Worm (Caenorhabditis elegans): Measurements from ENCODE around the gene str-156.

str-156 gene

DNA sequence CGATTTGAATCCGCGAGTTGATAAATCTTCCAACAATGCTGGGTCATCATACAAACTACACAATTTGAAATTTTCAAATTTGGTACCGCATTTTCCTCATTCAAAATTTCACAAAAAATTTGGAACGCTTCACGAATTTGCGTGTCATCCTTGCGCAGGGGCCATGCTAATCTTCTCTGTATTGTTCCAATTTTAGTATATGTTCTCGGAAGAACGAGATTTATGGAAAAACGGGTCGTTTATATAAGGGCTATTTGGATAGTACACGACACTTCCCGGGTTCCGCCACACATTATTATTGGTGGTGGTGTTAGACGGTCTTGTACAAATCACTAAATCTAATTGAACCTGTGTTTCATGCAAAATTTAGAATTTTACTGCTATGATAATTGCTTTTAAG is 27.8 kb upstream of the str-156 start:
- TF ChIP-seq lin-15B (tag; optimal IDR thresholded peaks at IDR 0.05) (no peak), ceh-16 (tag; optimal IDR thresholded peaks at IDR 0.05) (no peak), hmg-11 (tag; optimal IDR thresholded peaks at IDR 0.05) (no peak), nhr-43 (tag; optimal IDR thresholded peaks at IDR 0.05; ENCODE audit: poor library complexity, severe bottlenecking) (no peak), nhr-237 (tag; optimal IDR thresholded peaks at IDR 0.05) (no peak), unc-39 (tag; optimal IDR thresholded peaks at IDR 0.05) (no peak), ceh-82 (tag; optimal IDR thresholded peaks at IDR 0.05) (no peak), egl-27 (tag; optimal IDR thresholded peaks at IDR 0.05) (no peak), pqm-1 (tag; optimal IDR thresholded peaks at IDR 0.05) (no peak), skn-1 (tag; optimal IDR thresholded peaks at IDR 0.05) (no peak), fkh-10 (GFP tag; optimal IDR thresholded peaks at IDR 0.05) (no peak), nhr-12 (tag; optimal IDR thresholded peaks at IDR 0.05) (no peak), ama-1 (optimal IDR thresholded peaks at IDR 0.05) (no peak), ZK546.5 (tag; optimal IDR thresholded peaks at IDR 0.05) (no peak), tbx-2 (tag; optimal IDR thresholded peaks at IDR 0.05) (no peak), ztf-4 (tag; optimal IDR thresholded peaks at IDR 0.05) (no peak), sea-2 (GFP tag; optimal IDR thresholded peaks at IDR 0.05) (no peak), snpc-4 (tag; optimal IDR thresholded peaks at IDR 0.05) (no peak), R02D3.7 (tag; optimal IDR thresholded peaks at IDR 0.05) (no peak), fos-1 (tag; optimal IDR thresholded peaks at IDR 0.05) (no peak)

DNA sequence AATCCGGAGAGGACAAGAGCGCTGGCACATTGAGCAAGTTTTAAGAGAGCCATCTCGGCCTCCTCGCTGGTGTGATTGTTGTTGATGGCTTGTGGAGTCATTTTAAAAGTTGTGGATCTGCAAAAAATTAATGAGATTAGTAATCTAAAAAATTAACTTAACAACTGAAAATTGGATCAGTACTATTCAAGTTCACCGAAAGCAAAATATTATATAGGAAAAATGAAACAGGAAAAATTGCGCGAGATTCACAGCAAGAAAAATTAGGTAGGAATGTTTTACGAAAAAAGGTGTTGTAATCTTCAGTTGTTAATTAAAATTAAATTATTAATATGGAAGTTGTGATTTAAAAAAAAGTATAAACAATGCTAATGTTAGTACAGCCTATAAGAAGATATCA is 25.9 kb upstream of the str-156 start, which contains the start of gene T08B6.1:
Gene T08B6.1 (minus strand): TSS at position 101 of the 400 bp plus-strand sequence.
- TF ChIP-seq jun-1 (tag; optimal IDR thresholded peaks at IDR 0.05) (no peak), sea-2 (GFP tag; optimal IDR thresholded peaks at IDR 0.05) (no peak)

DNA sequence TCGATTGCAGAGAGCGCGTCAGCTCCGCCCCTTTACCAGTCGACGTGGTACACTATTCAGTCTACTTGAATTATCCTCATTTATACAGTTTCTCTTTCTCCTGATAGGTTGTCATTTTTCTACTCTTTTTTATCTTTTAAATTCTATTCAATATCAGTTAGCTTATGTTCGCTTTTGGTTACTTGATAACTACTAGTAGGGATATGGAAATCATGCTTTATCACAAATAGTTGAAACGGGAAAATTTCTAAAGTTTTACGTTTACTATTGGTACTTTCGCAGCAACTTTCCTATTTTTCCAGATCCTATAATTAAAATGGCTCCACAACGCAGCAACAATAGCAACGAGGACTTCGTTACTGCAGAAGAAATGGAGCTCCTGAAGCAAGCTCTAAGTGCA is 23.6 kb upstream of the str-156 start, which contains the start of gene sgnh-1:
Gene sgnh-1 (plus strand): TSS at position 301 of the 400 bp plus-strand sequence.
- TF ChIP-seq skn-1 (tag; optimal IDR thresholded peaks at IDR 0.05) (no peak), nhr-28 (tag; optimal IDR thresholded peaks at IDR 0.05) (no peak), tbx-2 (tag; optimal IDR thresholded peaks at IDR 0.05) (no peak), fos-1 (tag; optimal IDR thresholded peaks at IDR 0.05) (no peak), nhr-43 (tag; optimal IDR thresholded peaks at IDR 0.05; ENCODE audit: poor library complexity, severe bottlenecking) (no peak), ama-1 (optimal IDR thresholded peaks at IDR 0.05) (no peak), ceh-16 (tag; optimal IDR thresholded peaks at IDR 0.05) (no peak), egl-27 (tag; optimal IDR thresholded peaks at IDR 0.05) (no peak), lin-39 (tag; optimal IDR thresholded peaks at IDR 0.05) (no peak), ceh-82 (tag; optimal IDR thresholded peaks at IDR 0.05) (no peak), nhr-12 (tag; optimal IDR thresholded peaks at IDR 0.05) (no peak), ZK546.5 (tag; optimal IDR thresholded peaks at IDR 0.05) (no peak), snpc-4 (tag; optimal IDR thresholded peaks at IDR 0.05) (no peak), pha-4 (tag; optimal IDR thresholded peaks at IDR 0.05) (no peak), elt-2 (tag; optimal IDR thresholded peaks at IDR 0.05) (no peak), daf-12 (tag; optimal IDR thresholded peaks at IDR 0.05) (no peak)

DNA sequence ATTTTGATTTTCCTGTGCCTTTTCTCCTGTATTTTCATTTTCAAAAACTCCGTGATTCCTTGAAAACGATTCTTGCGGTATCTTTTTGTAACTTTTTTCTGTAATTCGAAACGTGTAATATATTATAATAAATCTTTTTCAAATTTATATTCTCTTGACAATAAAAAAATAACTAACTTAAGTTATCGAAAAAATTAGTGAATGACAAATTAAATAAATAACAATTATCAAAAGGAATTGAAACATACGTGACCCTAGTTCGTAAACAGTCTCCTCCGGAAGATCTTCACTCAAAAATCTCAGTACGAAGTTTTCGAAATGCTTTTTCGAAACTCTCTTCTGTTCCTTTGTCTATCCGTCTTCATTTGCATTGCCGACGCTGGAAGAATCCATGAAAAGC is 22.6 kb upstream of the str-156 start, which contains the start of gene T08B6.9:
Gene T08B6.9 (plus strand): TSS at position 301 of the 400 bp plus-strand sequence.
- no peak for TF ChIP-seq fkh-10 (GFP tag; optimal IDR thresholded peaks at IDR 0.05)
- no peak for TF ChIP-seq zag-1 (tag; optimal IDR thresholded peaks at IDR 0.05)
- no peak for TF ChIP-seq egl-27 (tag; optimal IDR thresholded peaks at IDR 0.05)
- TF ChIP-seq lin-39 (tag; optimal IDR thresholded peaks at IDR 0.05), result no peak
- TF ChIP-seq tbx-2 (tag; optimal IDR thresholded peaks at IDR 0.05), result no peak
- TF ChIP-seq ztf-4 (tag; optimal IDR thresholded peaks at IDR 0.05), result no peak
- TF ChIP-seq ceh-16 (tag; optimal IDR thresholded peaks at IDR 0.05), result no peak
- no peak for TF ChIP-seq elt-3 (tag; optimal IDR thresholded peaks at IDR 0.05)

DNA sequence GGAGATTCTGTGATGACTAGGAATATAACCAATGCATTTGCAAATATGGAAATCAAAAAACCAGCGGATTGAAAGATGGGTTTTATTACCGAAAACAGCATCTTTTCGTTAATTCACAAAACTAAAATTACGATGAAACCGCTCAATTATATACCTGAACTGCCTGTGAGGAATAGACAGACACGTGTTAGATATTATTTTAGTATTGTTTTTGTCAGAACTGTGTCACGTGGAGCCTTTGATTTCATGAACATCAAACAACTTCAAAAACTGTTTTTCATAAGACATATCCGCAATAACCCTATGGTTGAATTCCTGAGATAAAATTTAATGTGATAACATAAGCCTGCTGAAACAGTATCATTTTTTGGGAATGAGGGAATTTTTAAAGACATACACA is 9.2 kb upstream of the str-156 start, which contains the start of gene str-161:
Gene str-161 (minus strand): TSS at position 101 of the 400 bp plus-strand sequence.
- no peak for TF ChIP-seq fkh-10 (GFP tag; optimal IDR thresholded peaks at IDR 0.05)

DNA sequence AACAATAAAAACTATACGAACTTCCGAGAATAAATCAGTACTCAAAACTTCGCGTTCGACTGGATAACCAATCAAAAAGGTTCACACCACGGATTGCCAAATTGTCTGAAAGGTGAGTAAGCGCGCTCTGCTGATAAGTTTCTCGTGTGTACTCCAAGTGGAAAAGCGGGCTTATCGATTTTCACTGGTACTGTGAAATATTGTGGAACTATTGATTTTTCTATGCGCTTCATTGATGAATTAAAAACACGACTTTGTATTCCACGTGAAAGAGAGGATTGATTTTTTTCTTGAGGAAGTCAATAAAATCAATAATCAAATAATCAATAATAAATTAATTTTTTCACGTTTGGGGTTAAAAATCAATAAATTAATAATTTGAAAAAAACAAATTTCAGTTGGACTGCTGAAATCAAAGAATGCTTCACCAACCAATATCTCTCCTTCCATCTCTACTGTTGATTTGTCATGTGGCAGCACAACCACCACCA is 7.5 kb upstream of the str-156 start, which contains the start of gene T08B6.4:
Gene T08B6.4 (plus strand): TSS at position 51 of the 491 bp plus-strand sequence.
- no peak for TF ChIP-seq snpc-4 (tag; optimal IDR thresholded peaks at IDR 0.05)
- TF ChIP-seq ceh-28 (tag; optimal IDR thresholded peaks at IDR 0.05), result peak; percentile 79

DNA sequence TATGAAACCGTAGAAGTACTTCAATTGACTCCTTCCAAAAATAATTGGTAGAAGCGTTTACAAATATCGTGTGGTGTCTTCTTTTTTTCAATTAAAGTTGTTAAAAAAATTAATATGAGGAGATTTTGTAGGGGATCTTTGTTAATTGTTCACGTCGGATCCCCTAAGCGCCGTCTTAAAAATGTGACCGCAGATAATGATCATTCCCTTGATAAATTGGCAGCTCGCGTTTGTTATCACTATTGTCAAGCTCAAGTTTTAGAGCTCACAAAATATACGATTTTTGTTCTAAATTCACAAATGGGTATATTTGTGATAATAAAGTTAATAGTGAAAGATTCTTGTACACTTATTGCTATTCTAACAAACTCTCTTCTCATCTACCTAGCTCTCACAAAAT is 4.2 kb upstream of the str-156 start, which contains the start of gene str-159:
Gene str-159 (plus strand): TSS at position 301 of the 400 bp plus-strand sequence.
- TF ChIP-seq eor-1 (tag; optimal IDR thresholded peaks at IDR 0.05) (no peak), fkh-2 (tag; optimal IDR thresholded peaks at IDR 0.05) (no peak), unc-62 (GFP tag; optimal IDR thresholded peaks at IDR 0.05) (no peak), fos-1 (tag; optimal IDR thresholded peaks at IDR 0.05) (no peak), skn-1 (tag; optimal IDR thresholded peaks at IDR 0.05) (no peak), nfya-1 (tag; optimal IDR thresholded peaks at IDR 0.05; ENCODE audit: insufficient read depth) (no peak), mml-1 (tag; optimal IDR thresholded peaks at IDR 0.05) (no peak), ama-1 (optimal IDR thresholded peaks at IDR 0.05) (no peak), unc-39 (tag; optimal IDR thresholded peaks at IDR 0.05) (no peak), lin-15B (tag; optimal IDR thresholded peaks at IDR 0.05) (no peak), nhr-11 (tag; optimal IDR thresholded peaks at IDR 0.05) (no peak), lsy-12 (tag; optimal IDR thresholded peaks at IDR 0.05) (no peak), nhr-67 (tag; optimal IDR thresholded peaks at IDR 0.05) (no peak), nhr-77 (tag; optimal IDR thresholded peaks at IDR 0.05) (no peak)

Measured in whole organism, L3 larva.